Worm (Caenorhabditis elegans) whole organism, mixed stage, embryonic: Measurements from ENCODE around the gene C36C9.12.

Experiments
- blmp-1 ChIP-seq: fragments of 150-350 bp; optimal IDR thresholded peaks from 2 replicates; lab custom pipeline; 2014; ENCODE audit warnings: missing biosample characterization, missing genetic modification characterization
- cnd-1 ChIP-seq: fragments of 200-800 bp; sonication (Bioruptor generic); optimal IDR thresholded peaks from 2 replicates; lab custom pipeline; 2018; ENCODE audit warnings: mild to moderate bottlenecking, missing genetic modification characterization, missing compliant biosample characterization
- elt-3 ChIP-seq: fragments of 150-350 bp; optimal IDR thresholded peaks from 2 replicates; lab custom pipeline; 2014; ENCODE audit warnings: missing biosample characterization, missing genetic modification characterization
- flh-1 ChIP-seq: fragments of 200-800 bp; sonication (Bioruptor generic); optimal IDR thresholded peaks from 2 replicates; lab custom pipeline; 2018; ENCODE audit warnings: mild to moderate bottlenecking, missing genetic modification characterization, moderate library complexity, missing compliant biosample characterization
- lin-13 ChIP-seq: fragments of 150-350 bp; optimal IDR thresholded peaks from 2 replicates; lab custom pipeline; 2014; ENCODE audit warnings: missing biosample characterization, missing genetic modification characterization
- lin-32 ChIP-seq: fragments of 200-800 bp; sonication (Bioruptor generic); optimal IDR thresholded peaks from 2 replicates; lab custom pipeline; 2018; ENCODE audit warnings: mild to moderate bottlenecking, missing genetic modification characterization, missing compliant biosample characterization
- mls-2 ChIP-seq: sonication (generic microtip); optimal IDR thresholded peaks from 2 replicates; lab custom pipeline; 2016; ENCODE audit warnings: mild to moderate bottlenecking, missing genetic modification characterization, moderate library complexity, missing compliant biosample characterization
- nhr-12 ChIP-seq: fragments of 150-350 bp; optimal IDR thresholded peaks from 2 replicates; lab custom pipeline; 2014; ENCODE audit warnings: missing biosample characterization, missing genetic modification characterization
- nhr-237 ChIP-seq: fragments of 150-350 bp; optimal IDR thresholded peaks from 2 replicates; lab custom pipeline; 2014; ENCODE audit warnings: missing biosample characterization, missing genetic modification characterization
- nhr-28 ChIP-seq: fragments of 150-350 bp; optimal IDR thresholded peaks from 2 replicates; lab custom pipeline; 2014; ENCODE audit warnings: missing biosample characterization, missing genetic modification characterization
- sptf-1 ChIP-seq: sonication (generic microtip); optimal IDR thresholded peaks from 2 replicates; lab custom pipeline; 2017; ENCODE audit warnings: mild to moderate bottlenecking, missing genetic modification characterization, moderate library complexity, missing compliant biosample characterization
- unc-39 ChIP-seq: fragments of 150-350 bp; optimal IDR thresholded peaks from 2 replicates; lab custom pipeline; 2014; ENCODE audit warnings: missing biosample characterization, missing genetic modification characterization
- unc-62 ChIP-seq: fragments of 150-350 bp; optimal IDR thresholded peaks from 2 replicates; lab custom pipeline; 2014; ENCODE audit warnings: missing biosample characterization, missing genetic modification reagents, missing genetic modification characterization
- ztf-11 ChIP-seq: fragments of 150-350 bp; optimal IDR thresholded peaks from 2 replicates; lab custom pipeline; 2014; ENCODE audit warnings: missing biosample characterization, missing genetic modification characterization

DNA sequence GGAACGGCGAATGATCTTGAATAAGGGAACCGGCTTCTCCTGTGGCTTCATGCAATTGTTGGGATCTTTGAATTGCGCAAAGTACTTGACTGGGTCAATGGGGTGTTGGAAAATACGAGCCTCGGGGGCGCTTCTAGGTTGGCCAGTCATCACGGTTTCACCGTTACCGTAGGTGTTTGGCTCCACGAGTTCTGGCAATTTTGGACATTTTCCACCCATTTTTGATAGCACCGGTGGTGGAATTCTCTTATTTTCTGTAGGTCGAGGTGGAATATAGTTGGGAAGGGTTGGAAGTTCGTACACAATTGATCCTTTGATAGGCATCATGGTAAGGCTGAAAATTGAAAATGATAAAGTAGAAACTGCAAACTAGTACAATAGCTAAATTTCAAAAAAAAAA, 38.2 kb downstream of the C36C9.12 start, which contains the start of gene ZK380.4:
- no peak for TF ChIP-seq unc-62 (GFP tag; lab: Kevin White, UChicago)
- TF ChIP-seq ztf-11 (tag; lab: Kevin White, UChicago) = no peak
- TF ChIP-seq lin-13 = no peak
- no peak for TF ChIP-seq nhr-237
- no peak for TF ChIP-seq mls-2 (tag; lab: Kevin White, UChicago)
- no peak for TF ChIP-seq unc-39 (tag; lab: Kevin White, UChicago)
- TF ChIP-seq nhr-12 (tag; lab: Kevin White, UChicago) = no peak
- TF ChIP-seq elt-3 = no peak
- TF ChIP-seq lin-32 (GFP tag; lab: Kevin White, UChicago) = no peak
- TF ChIP-seq blmp-1 (tag; lab: Kevin White, UChicago) = no peak
- TF ChIP-seq flh-1 = no peak
- TF ChIP-seq cnd-1 (tag; lab: Kevin White, UChicago) = no peak
- TF ChIP-seq sptf-1 = no peak
- no peak for TF ChIP-seq nhr-28
